Fruit fly (Drosophila melanogaster) whole organism, pupa: Measurements from ENCODE around the gene vers.

Source experiments
- CG10348 ChIP-seq: fragments of 200-800 bp; sonication (Bioruptor generic); IDR thresholded peaks from 2 replicates; pipeline ENCODE4 v1.3.6; 2022; ENCODE audit warnings: missing biosample characterization, missing genetic modification characterization
- CG12605 ChIP-seq: fragments of 200-800 bp; sonication (Bioruptor generic); IDR thresholded peaks from 2 replicates; pipeline ENCODE4 v1.3.6; 2022; ENCODE audit warnings: missing biosample characterization, missing genetic modification characterization
- CG17806 ChIP-seq: fragments of 200-800 bp; sonication (Bioruptor generic); optimal IDR thresholded peaks from 2 replicates; lab custom pipeline; 2018; ENCODE audit warnings: missing biosample characterization, mild to moderate bottlenecking, missing genetic modification characterization, moderate library complexity
- CG32121 ChIP-seq: fragments of 200-800 bp; sonication (Bioruptor generic); IDR thresholded peaks from 2 replicates; pipeline ENCODE4 v1.3.6; 2022; ENCODE audit warnings: missing biosample characterization, missing genetic modification characterization
- D1 ChIP-seq: fragments of 200-800 bp; sonication (Bioruptor generic); optimal IDR thresholded peaks from 2 replicates; lab custom pipeline; 2018; ENCODE audit warnings: missing biosample characterization, mild to moderate bottlenecking, missing genetic modification characterization, moderate library complexity
- EcR ChIP-seq: fragments of 200-800 bp; sonication (Bioruptor generic); optimal IDR thresholded peaks from 3 replicates; lab custom pipeline; 2019; ENCODE audit warnings: missing biosample characterization, missing genetic modification characterization, mild to moderate bottlenecking, moderate library complexity, missing genetic modification reagents
- Ets98B ChIP-seq: fragments of 200-800 bp; sonication (Bioruptor generic); IDR thresholded peaks from 2 replicates; pipeline ENCODE4 v1.3.6; 2022; ENCODE audit warnings: missing biosample characterization, missing genetic modification characterization
- Pif1A ChIP-seq: fragments of 200-800 bp; sonication (Bioruptor generic); optimal IDR thresholded peaks from 3 replicates; lab custom pipeline; 2016; ENCODE audit warnings: missing biosample characterization, missing genetic modification characterization
- Pif1B ChIP-seq: fragments of 200-800 bp; sonication (Bioruptor generic); optimal IDR thresholded peaks from 3 replicates; lab custom pipeline; 2016; ENCODE audit warnings: missing biosample characterization, missing genetic modification characterization
- Snoo ChIP-seq: fragments of 200-800 bp; sonication (Bioruptor generic); optimal IDR thresholded peaks from 3 replicates; lab custom pipeline; 2017; ENCODE audit warnings: missing biosample characterization, mild to moderate bottlenecking, missing genetic modification characterization, inconsistent platforms

DNA sequence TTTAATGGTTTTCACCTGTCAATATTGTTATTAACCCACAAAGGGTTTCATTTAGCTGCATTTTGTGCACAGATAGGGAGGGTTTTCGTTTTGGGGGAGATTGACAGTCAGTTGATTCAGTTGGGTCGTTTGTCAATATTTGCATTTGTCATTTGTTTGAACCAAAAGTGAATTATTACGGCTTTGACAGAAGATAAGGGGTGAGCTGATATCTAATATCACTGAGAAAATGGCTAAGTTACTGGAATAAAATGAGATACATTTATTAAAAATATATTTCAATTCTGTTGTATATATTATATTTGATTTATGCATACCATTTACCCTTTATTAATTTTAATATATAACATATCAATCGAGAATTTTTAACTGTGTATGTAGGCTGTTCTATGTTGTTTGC is 32.0 kb upstream of the vers start:
- TF ChIP-seq Pif1B (GFP tag; lab: Kevin White, UChicago): no peak
- no peak for TF ChIP-seq Pif1A (GFP tag; lab: Kevin White, UChicago)
- no peak for TF ChIP-seq EcR (GFP tag; lab: Kevin White, UChicago)
- TF ChIP-seq CG32121 (GFP tag; lab: Robert Waterston, UW): no peak
- no peak for TF ChIP-seq D1 (tag; lab: Kevin White, UChicago)
- TF ChIP-seq Ets98B (GFP tag; lab: Robert Waterston, UW): no peak
- no peak for TF ChIP-seq CG17806 (tag; lab: Kevin White, UChicago)
- no peak for TF ChIP-seq Snoo
- no peak for TF ChIP-seq CG12605 (GFP tag; lab: Robert Waterston, UW)
- no peak for TF ChIP-seq CG10348 (GFP tag; lab: Robert Waterston, UW)
